Fruit fly (Drosophila melanogaster): ENCODE results near the gene CG17648.

- TF ChIP-seq CG8478 (optimal IDR thresholded peaks at IDR 0.05) (no peak), CTCF (optimal IDR thresholded peaks at IDR 0.05) (no peak)
These were observed 41.9 kb upstream of the CG17648 start, which contains the start of the genes CG17660 and mRpL48 for dm6 chr2L:1710224-1710623.

Data from S2 (cell line).